Fruit fly (Drosophila melanogaster): Measurements from ENCODE around the gene nsl1.
A peak's percentile ranks its signal among the peaks of the same experiment; 100 is the strongest.

nsl1 gene

dm6 chr3R:15836864-15837824, 43.6 kb downstream of the nsl1 start, which contains the start of the genes ND-23 and spn-E (continued):
- TF ChIP-seq hb (GFP tag; IDR thresholded peaks at IDR 0.05; ENCODE audit: partially characterized antibody) (no peak), Elba2 (GFP tag; optimal IDR thresholded peaks at IDR 0.05) (no peak), Dll (GFP tag; IDR thresholded peaks at IDR 0.05; ENCODE audit: partially characterized antibody) (peak; percentile 94), tna (GFP tag; IDR thresholded peaks at IDR 0.05; ENCODE audit: partially characterized antibody) (no peak), CG16863 (GFP tag; optimal IDR thresholded peaks at IDR 0.05) (no peak), en (GFP tag; optimal IDR thresholded peaks at IDR 0.05) (no peak), CHES-1-like (GFP tag; optimal IDR thresholded peaks at IDR 0.05) (no peak), CG17612 (GFP tag; IDR thresholded peaks at IDR 0.05) (no peak), slbo (GFP tag; IDR thresholded peaks at IDR 0.05) (peak; percentile 68), Ptx1 (GFP tag; IDR thresholded peaks at IDR 0.05) (peak; percentile 61), Fer2 (tag; optimal IDR thresholded peaks at IDR 0.05) (peak; percentile 53), Eip74EF (GFP tag; optimal IDR thresholded peaks at IDR 0.05) (no peak), Lpt (GFP tag; optimal IDR thresholded peaks at IDR 0.05) (no peak), sug (tag; optimal IDR thresholded peaks at IDR 0.05) (no peak), CG14965 (GFP tag; optimal IDR thresholded peaks at IDR 0.05; ENCODE audit: borderline replicate concordance) (no peak), CG6854 (GFP tag; optimal IDR thresholded peaks at IDR 0.05) (no peak), CG17568 (GFP tag; optimal IDR thresholded peaks at IDR 0.05) (no peak), HLH54F (GFP tag; optimal IDR thresholded peaks at IDR 0.05) (no peak), CG11723 (GFP tag; optimal IDR thresholded peaks at IDR 0.05) (no peak), CG18262 (tag; optimal IDR thresholded peaks at IDR 0.05) (peak; percentile 69), CG8765 (GFP tag; IDR thresholded peaks at IDR 0.05) (no peak), Opbp (GFP tag; IDR thresholded peaks at IDR 0.05; ENCODE audit: partially characterized antibody) (peak; percentile 42; the same call in 1 of the 3 replicates), luna (GFP tag; optimal IDR thresholded peaks at IDR 0.05) (no peak), D19A (tag; optimal IDR thresholded peaks at IDR 0.05) (no peak), CG15696 (tag; optimal IDR thresholded peaks at IDR 0.05) (peak; percentile 67), Ets97D (GFP tag; optimal IDR thresholded peaks at IDR 0.05) (no peak), pfk (GFP tag; optimal IDR thresholded peaks at IDR 0.05) (no peak), CG3847 (GFP tag; IDR thresholded peaks at IDR 0.05) (peak; percentile 63), sens-2 (GFP tag; IDR thresholded peaks at IDR 0.05) (no peak; the same call in 1 of the 2 replicates), chif (GFP tag; optimal IDR thresholded peaks at IDR 0.05) (no peak), dm (GFP tag; optimal IDR thresholded peaks at IDR 0.05) (no peak), gsb (GFP tag; IDR thresholded peaks at IDR 0.05) (no peak), C15 (GFP tag; IDR thresholded peaks at IDR 0.05) (no peak), CG4360 (GFP tag; IDR thresholded peaks at IDR 0.05) (no peak), Nf-YA (GFP tag; IDR thresholded peaks at IDR 0.05) (no peak), Mes4 (GFP tag; optimal IDR thresholded peaks at IDR 0.05) (no peak), grn (GFP tag; optimal IDR thresholded peaks at IDR 0.05) (no peak), CG8290 (GFP tag; optimal IDR thresholded peaks at IDR 0.05) (no peak), CG8290 (tag; optimal IDR thresholded peaks at IDR 0.05) (no peak), CG31365 (tag; optimal IDR thresholded peaks at IDR 0.05) (no peak), crc (GFP tag; optimal IDR thresholded peaks at IDR 0.05) (no peak), Dfd (GFP tag; optimal IDR thresholded peaks at IDR 0.05) (no peak), Sin3A (optimal IDR thresholded peaks at IDR 0.05) (no peak), CG6813 (GFP tag; optimal IDR thresholded peaks at IDR 0.05) (no peak), CG10431 (GFP tag; optimal IDR thresholded peaks at IDR 0.05) (no peak), CG11560 (tag; IDR thresholded peaks at IDR 0.05) (no peak), Hmr (GFP tag; optimal IDR thresholded peaks at IDR 0.05) (peak; percentile 57), sd (tag; optimal IDR thresholded peaks at IDR 0.05) (no peak), CG1233 (GFP tag; optimal IDR thresholded peaks at IDR 0.05) (no peak), CG8478 (optimal IDR thresholded peaks at IDR 0.05) (no peak)
